Fruit fly (Drosophila melanogaster): ENCODE results near the gene CG12420.
A peak's percentile ranks its signal among the peaks of the same experiment; 100 is the strongest.

DNA sequence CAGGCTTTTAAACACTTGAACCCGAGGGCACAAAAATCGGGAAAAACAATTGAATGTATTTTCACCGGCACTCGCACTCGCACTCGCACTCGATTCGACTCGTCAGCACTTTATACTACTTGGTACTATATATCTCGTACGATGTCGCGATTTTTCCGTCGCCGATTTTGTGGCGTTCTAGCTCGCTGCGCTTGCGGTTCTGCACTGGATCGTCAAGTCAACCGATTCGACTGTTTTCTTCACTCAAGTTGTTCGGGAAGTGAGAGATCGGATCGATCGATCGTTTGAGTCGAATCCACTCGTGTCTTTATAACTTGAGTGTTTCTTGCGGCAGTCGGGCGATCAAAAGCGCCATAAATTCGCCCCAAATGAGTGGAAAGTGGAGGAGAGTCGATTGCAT is 9.7 kb upstream of the CG12420 start, which contains the start of gene Timp:
- TF ChIP-seq CG6163 (GFP tag; IDR thresholded peaks at IDR 0.05) (no peak), CG9139 (GFP tag; optimal IDR thresholded peaks at IDR 0.05) (peak; percentile 5), Sox14 (GFP tag; optimal IDR thresholded peaks at IDR 0.05) (no peak), pdm3 (GFP tag; optimal IDR thresholded peaks at IDR 0.05) (no peak), vri (GFP tag; optimal IDR thresholded peaks at IDR 0.05) (no peak), CG11902 (GFP tag; optimal IDR thresholded peaks at IDR 0.05) (no peak)

Measured in whole organism, prepupa.